Fruit fly (Drosophila melanogaster) whole organism, embryonic: ENCODE data around the gene CG18596.
A peak's percentile ranks its signal among the peaks of the same experiment; 100 is the strongest.

Experiments
- Asciz ChIP-seq: fragments of 200-800 bp; sonication (Bioruptor generic); optimal IDR thresholded peaks from 2 replicates; lab custom pipeline; 2017; ENCODE audit warnings: missing biosample characterization, mild to moderate bottlenecking, missing genetic modification characterization, missing genetic modification reagents
- Atf3 ChIP-seq: fragments of 200-800 bp; sonication (Bioruptor generic); optimal IDR thresholded peaks from 3 replicates; lab custom pipeline; 2016; ENCODE audit warnings: missing biosample characterization, missing genetic modification characterization
- Blimp-1 ChIP-seq: fragments of 200-800 bp; sonication (Bioruptor generic); optimal IDR thresholded peaks from 3 replicates; lab custom pipeline; 2018; ENCODE audit warnings: missing biosample characterization, missing genetic modification characterization, mild to moderate bottlenecking, moderate library complexity, missing genetic modification reagents
- CG10267 ChIP-seq: fragments of 200-800 bp; sonication (Bioruptor generic); optimal IDR thresholded peaks from 2 replicates; lab custom pipeline; 2018; ENCODE audit warnings: missing biosample characterization, mild to moderate bottlenecking, missing genetic modification characterization, moderate library complexity
- CG11247 ChIP-seq: fragments of 200-800 bp; sonication (Bioruptor generic); IDR thresholded peaks from 2 replicates; pipeline ENCODE4 v1.3.6; 2022; ENCODE audit warnings: missing biosample characterization, missing genetic modification characterization
- CG11456 ChIP-seq: fragments of 200-800 bp; sonication (Bioruptor generic); IDR thresholded peaks from 3 replicates; pipeline ENCODE4 v1.3.6; 2022; ENCODE audit warnings: missing biosample characterization, missing genetic modification characterization
- CG11695 ChIP-seq: fragments of 200-800 bp; sonication (Bioruptor generic); IDR thresholded peaks from 3 replicates; pipeline ENCODE4 v1.3.6; 2022; ENCODE audit warnings: missing biosample characterization, missing genetic modification characterization
- CG12071 ChIP-seq: fragments of 200-800 bp; sonication (Bioruptor generic); optimal IDR thresholded peaks from 3 replicates; lab custom pipeline; 2018; ENCODE audit warnings: missing biosample characterization, mild to moderate bottlenecking, missing genetic modification characterization
- CG12299 ChIP-seq: fragments of 200-800 bp; sonication (Bioruptor generic); optimal IDR thresholded peaks from 2 replicates; lab custom pipeline; 2018; ENCODE audit warnings: missing biosample characterization, mild to moderate bottlenecking, missing genetic modification characterization
- CG1233 ChIP-seq: fragments of 200-800 bp; sonication (Bioruptor generic); optimal IDR thresholded peaks from 4 replicates; lab custom pipeline; 2018; ENCODE audit warnings: missing biosample characterization, mild to moderate bottlenecking, missing genetic modification characterization
- CG1603 ChIP-seq: fragments of 200-800 bp; sonication (Bioruptor generic); optimal IDR thresholded peaks from 2 replicates; lab custom pipeline; 2019; ENCODE audit warnings: missing biosample characterization, mild to moderate bottlenecking, missing genetic modification characterization, moderate library complexity
- CG17359 ChIP-seq: fragments of 200-800 bp; sonication (Bioruptor generic); optimal IDR thresholded peaks from 3 replicates; lab custom pipeline; 2018; ENCODE audit warnings: missing biosample characterization, mild to moderate bottlenecking, missing genetic modification characterization, moderate library complexity
- CG17568 ChIP-seq: fragments of 200-800 bp; sonication (Bioruptor generic); optimal IDR thresholded peaks from 2 replicates; lab custom pipeline; 2018; ENCODE audit warnings: missing biosample characterization, mild to moderate bottlenecking, missing genetic modification characterization, moderate library complexity
- CG2199 ChIP-seq: fragments of 200-800 bp; sonication (Bioruptor generic); IDR thresholded peaks from 3 replicates; pipeline ENCODE4 v1.3.6; 2022; ENCODE audit warnings: missing biosample characterization, missing genetic modification characterization
- CG3163 ChIP-seq: fragments of 200-800 bp; sonication (Bioruptor generic); optimal IDR thresholded peaks from 3 replicates; lab custom pipeline; 2016; ENCODE audit warnings: missing biosample characterization, missing genetic modification characterization
- CG32772 ChIP-seq: fragments of 200-800 bp; sonication (Bioruptor generic); IDR thresholded peaks from 2 replicates; pipeline ENCODE4 v1.3.6; 2022; ENCODE audit warnings: missing biosample characterization, missing genetic modification characterization
- CG6175 ChIP-seq: fragments of 200-800 bp; sonication (Bioruptor generic); IDR thresholded peaks from 3 replicates; pipeline ENCODE4 v1.3.6; 2022; ENCODE audit warnings: missing biosample characterization, missing genetic modification characterization
- CG6813 ChIP-seq: fragments of 200-800 bp; sonication (Bioruptor generic); optimal IDR thresholded peaks from 2 replicates; lab custom pipeline; 2017; ENCODE audit warnings: missing biosample characterization, missing genetic modification characterization, mild to moderate bottlenecking, moderate library complexity, missing genetic modification reagents
- CrebB ChIP-seq: fragments of 200-800 bp; sonication (Bioruptor generic); optimal IDR thresholded peaks from 3 replicates; lab custom pipeline; 2018; ENCODE audit warnings: missing biosample characterization, mild to moderate bottlenecking, missing genetic modification characterization
- Dad ChIP-seq: fragments of 200-800 bp; sonication (Bioruptor generic); optimal IDR thresholded peaks from 3 replicates; lab custom pipeline; 2016; ENCODE audit warnings: missing biosample characterization, missing genetic modification characterization
- Dek ChIP-seq: fragments of 200-800 bp; sonication (Bioruptor generic); optimal IDR thresholded peaks from 3 replicates; lab custom pipeline; 2019; ENCODE audit warnings: missing biosample characterization, mild to moderate bottlenecking, missing genetic modification characterization, moderate library complexity
- Doc2 ChIP-seq: fragments of 200-800 bp; sonication (Bioruptor generic); IDR thresholded peaks from 2 replicates; pipeline ENCODE4 v1.3.6; 2022; ENCODE audit warnings: missing biosample characterization, missing genetic modification characterization
- Dref ChIP-seq: fragments of 200-800 bp; sonication (Bioruptor generic); IDR thresholded peaks from 2 replicates; pipeline ENCODE4 v1.3.6; 2022; ENCODE audit warnings: missing biosample characterization, missing genetic modification characterization
- Fer2 ChIP-seq: fragments of 200-800 bp; sonication (Bioruptor generic); optimal IDR thresholded peaks from 2 replicates; lab custom pipeline; 2018; ENCODE audit warnings: missing biosample characterization, mild to moderate bottlenecking, missing genetic modification characterization, moderate library complexity
- Gsc ChIP-seq: fragments of 200-800 bp; sonication (Bioruptor generic); IDR thresholded peaks from 2 replicates; pipeline ENCODE4 v1.3.6; 2022; ENCODE audit warnings: missing biosample characterization, missing genetic modification characterization
- HLH54F ChIP-seq: fragments of 200-800 bp; sonication (Bioruptor generic); optimal IDR thresholded peaks from 3 replicates; lab custom pipeline; 2016; ENCODE audit warnings: missing biosample characterization, missing genetic modification characterization
- Hmx ChIP-seq: fragments of 200-800 bp; sonication (Bioruptor generic); optimal IDR thresholded peaks from 2 replicates; lab custom pipeline; 2016; ENCODE audit warnings: missing biosample characterization, missing genetic modification characterization
- NFAT ChIP-seq: fragments of 200-800 bp; sonication (Bioruptor generic); IDR thresholded peaks from 2 replicates; pipeline ENCODE4 v1.3.6; 2022; ENCODE audit warnings: missing biosample characterization, missing genetic modification characterization
- Spps ChIP-seq: fragments of 200-800 bp; sonication (Bioruptor generic); optimal IDR thresholded peaks from 2 replicates; lab custom pipeline; 2018; ENCODE audit warnings: missing biosample characterization, mild to moderate bottlenecking, missing genetic modification characterization
- Sry-β ChIP-seq: fragments of 200-800 bp; sonication (Bioruptor generic); optimal IDR thresholded peaks from 2 replicates; lab custom pipeline; 2018; ENCODE audit warnings: missing biosample characterization, mild to moderate bottlenecking, missing genetic modification characterization, moderate library complexity
- Xbp1 ChIP-seq: fragments of 200-800 bp; sonication (Bioruptor generic); optimal IDR thresholded peaks from 3 replicates; lab custom pipeline; 2016; ENCODE audit warnings: missing biosample characterization, mild to moderate bottlenecking, missing genetic modification characterization
- ab ChIP-seq: fragments of 200-800 bp; sonication (Bioruptor generic); optimal IDR thresholded peaks from 2 replicates; lab custom pipeline; 2016; ENCODE audit warnings: missing biosample characterization, missing genetic modification characterization
- abd-A ChIP-seq: fragments of 200-800 bp; sonication (Bioruptor generic); optimal IDR thresholded peaks from 3 replicates; lab custom pipeline; 2019; ENCODE audit warnings: missing biosample characterization, mild to moderate bottlenecking, missing genetic modification characterization, moderate library complexity
- ac ChIP-seq: fragments of 200-800 bp; sonication (Bioruptor generic); optimal IDR thresholded peaks from 3 replicates; lab custom pipeline; 2017; ENCODE audit warnings: missing biosample characterization, mild to moderate bottlenecking, missing genetic modification characterization
- bab2 ChIP-seq: fragments of 200-800 bp; sonication (Bioruptor generic); optimal IDR thresholded peaks from 2 replicates; lab custom pipeline; 2016; ENCODE audit warnings: missing biosample characterization, missing genetic modification characterization
- bbx ChIP-seq: fragments of 200-800 bp; sonication (Bioruptor generic); IDR thresholded peaks from 2 replicates; pipeline ENCODE4 v1.3.6; 2022; ENCODE audit warnings: missing biosample characterization, missing genetic modification characterization; ENCODE audit not compliant: partially characterized antibody
- bowl ChIP-seq: fragments of 200-800 bp; sonication (Bioruptor generic); IDR thresholded peaks from 2 replicates; pipeline ENCODE4 v1.3.6; 2022; ENCODE audit warnings: missing biosample characterization, missing genetic modification characterization
- dan ChIP-seq: fragments of 200-800 bp; sonication (Bioruptor generic); IDR thresholded peaks from 2 replicates; pipeline ENCODE4 v1.3.6; 2022; ENCODE audit warnings: missing biosample characterization, missing genetic modification characterization
- eve ChIP-seq, 2 experiments: fragments of >200 bp; optimal IDR thresholded peaks; 2 replicates each; lab custom pipeline; 2017; ENCODE audit warnings: missing biosample characterization in 2 of 2, missing genetic modification characterization in 2 of 2
- ewg ChIP-seq: fragments of 200-800 bp; sonication (Bioruptor generic); optimal IDR thresholded peaks from 3 replicates; lab custom pipeline; 2017; ENCODE audit warnings: mild to moderate bottlenecking, missing biosample characterization, missing genetic modification reagents, missing genetic modification characterization
- grau ChIP-seq: fragments of 200-800 bp; optimal IDR thresholded peaks from 3 replicates; lab custom pipeline; 2019; ENCODE audit warnings: missing biosample characterization, mild to moderate bottlenecking, missing genetic modification characterization, moderate library complexity
- gsb ChIP-seq: fragments of 200-800 bp; sonication (Bioruptor generic); IDR thresholded peaks from 2 replicates; pipeline ENCODE4 v1.3.6; 2022; ENCODE audit warnings: missing biosample characterization, missing genetic modification characterization
- mld ChIP-seq: fragments of 200-800 bp; sonication (Bioruptor generic); IDR thresholded peaks from 3 replicates; pipeline ENCODE4 v1.3.6; 2022; ENCODE audit warnings: missing biosample characterization, missing genetic modification characterization; ENCODE audit not compliant: partially characterized antibody
- oc ChIP-seq: fragments of 200-800 bp; sonication (Bioruptor generic); optimal IDR thresholded peaks from 2 replicates; lab custom pipeline; 2018; ENCODE audit warnings: missing biosample characterization, mild to moderate bottlenecking, missing genetic modification characterization, moderate library complexity
- peb ChIP-seq: fragments of 200-800 bp; sonication (Bioruptor generic); IDR thresholded peaks from 2 replicates; pipeline ENCODE4 v1.3.6; 2022; ENCODE audit warnings: missing biosample characterization, missing genetic modification characterization
- pho ChIP-seq: fragments of 200-800 bp; sonication (Bioruptor generic); optimal IDR thresholded peaks from 2 replicates; lab custom pipeline; 2016; ENCODE audit warnings: missing biosample characterization, missing genetic modification characterization
- pzg ChIP-seq: fragments of 200-800 bp; sonication (Bioruptor generic); optimal IDR thresholded peaks from 3 replicates; lab custom pipeline; 2018; ENCODE audit warnings: missing biosample characterization, mild to moderate bottlenecking, missing genetic modification characterization, moderate library complexity
- rib ChIP-seq: fragments of 200-800 bp; sonication (Bioruptor generic); IDR thresholded peaks from 2 replicates; pipeline ENCODE4 v1.3.6; 2022; ENCODE audit warnings: missing biosample characterization, missing genetic modification characterization
- tll ChIP-seq, 2 experiments: fragments of 200-800 bp in 1 of 2; fragments of >200 bp in 1 of 2; sonication (Bioruptor generic) in 1 of 2; optimal IDR thresholded peaks; 2 replicates each; lab custom pipeline; 2017 to 2019; ENCODE audit warnings: missing biosample characterization in 2 of 2, missing genetic modification characterization in 2 of 2, mild to moderate bottlenecking in 1 of 2, moderate library complexity in 1 of 2
- trem ChIP-seq: fragments of 200-800 bp; optimal IDR thresholded peaks from 3 replicates; lab custom pipeline; 2019; ENCODE audit warnings: missing biosample characterization, mild to moderate bottlenecking, missing genetic modification characterization, moderate library complexity
- vnd ChIP-seq: fragments of 200-800 bp; sonication (Bioruptor generic); IDR thresholded peaks from 3 replicates; pipeline ENCODE4 v1.3.6; 2022; ENCODE audit warnings: missing biosample characterization, missing genetic modification characterization; ENCODE audit not compliant: partially characterized antibody

The CG18596 gene

DNA sequence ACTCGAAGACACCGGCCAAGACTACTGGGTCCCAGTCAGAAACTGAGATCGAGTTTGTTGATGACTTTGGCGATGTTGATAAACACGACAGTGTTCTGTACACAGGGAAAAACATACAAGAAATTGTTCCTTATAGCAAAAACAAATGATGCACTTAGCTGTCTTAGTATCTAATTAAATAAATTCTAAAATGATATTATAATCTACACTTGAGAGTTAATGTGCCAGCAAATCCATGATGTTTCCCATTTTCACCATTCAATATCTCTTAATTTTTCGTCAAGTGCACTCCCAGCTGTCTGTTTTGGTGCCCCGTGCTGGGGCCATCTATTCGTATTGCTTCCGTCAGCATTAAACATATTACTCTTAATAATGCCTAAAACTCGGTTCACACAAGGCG, 24.5 kb downstream of the CG18596 start (continued):
- TF ChIP-seq eve (GFP tag; optimal IDR thresholded peaks at IDR 0.05; lab: Kevin White, UChicago) (no peak), HLH54F (GFP tag; lab: Kevin White, UChicago) (no peak), CG1233 (GFP tag; lab: Kevin White, UChicago) (no peak), oc (no peak), CG10267 (tag; lab: Kevin White, UChicago) (peak; percentile 29), CG11456 (GFP tag; lab: Robert Waterston, UW) (peak; percentile 55; the same call in 1 of the 3 replicates), rib (GFP tag; lab: Robert Waterston, UW) (no peak), Dref (GFP tag; lab: Robert Waterston, UW) (no peak), CG11247 (GFP tag; lab: Robert Waterston, UW) (no peak; the same call in 1 of the 2 replicates), CG32772 (GFP tag; lab: Robert Waterston, UW) (no peak), CG17568 (GFP tag; lab: Kevin White, UChicago) (no peak), CG1603 (tag; lab: Kevin White, UChicago) (no peak), dan (GFP tag; lab: Robert Waterston, UW) (no peak), Blimp-1 (GFP tag; lab: Kevin White, UChicago) (no peak), Fer2 (no peak), pho (no peak), bab2 (no peak), CG2199 (no peak), Atf3 (no peak), grau (tag; lab: Kevin White, UChicago) (no peak), abd-A (no peak), CG11695 (peak; percentile 51; the same call in 1 of the 3 replicates), CG17359 (no peak), bowl (GFP tag; lab: Robert Waterston, UW) (no peak), ac (GFP tag; lab: Kevin White, UChicago) (no peak), CG6175 (GFP tag; lab: Robert Waterston, UW) (no peak), Doc2 (GFP tag; lab: Robert Waterston, UW) (no peak), CG3163 (GFP tag; lab: Kevin White, UChicago) (no peak), trem (peak; percentile 15), Asciz (no peak), pzg (GFP tag; lab: Kevin White, UChicago) (no peak), CrebB (tag; lab: Kevin White, UChicago) (no peak), ewg (no peak), Dek (tag; lab: Kevin White, UChicago) (no peak), bbx (GFP tag; lab: Robert Waterston, UW) (no peak), CG12299 (no peak), CG12071 (GFP tag; lab: Kevin White, UChicago) (no peak), Xbp1 (GFP tag; lab: Kevin White, UChicago) (peak; percentile 11), Hmx (no peak), NFAT (GFP tag; lab: Robert Waterston, UW) (peak; percentile 60), Dad (no peak), tll (GFP tag; optimal IDR thresholded peaks at IDR 0.05; lab: Kevin White, UChicago) (no peak), Sry-β (GFP tag; lab: Kevin White, UChicago) (no peak), mld (GFP tag; lab: Robert Waterston, UW) (no peak), gsb (GFP tag; lab: Robert Waterston, UW) (0 out of 2 replicates have a peak, but pooled peaks have one; percentile 26), ab (GFP tag; lab: Kevin White, UChicago) (no peak), Gsc (no peak), vnd (GFP tag; lab: Robert Waterston, UW) (no peak), CG6813 (GFP tag; lab: Kevin White, UChicago) (no peak), peb (GFP tag; lab: Robert Waterston, UW) (no peak), Spps (tag; lab: Kevin White, UChicago) (no peak)
